Worm (Caenorhabditis elegans) whole organism, L4/young adult: ENCODE data around the gene fbxa-126.

Source experiments
- W03F9.2 ChIP-seq: fragments of 150-350 bp; optimal IDR thresholded peaks from 2 replicates; lab custom pipeline; 2014; ENCODE audit warnings: missing biosample characterization, missing genetic modification characterization
- dao-5 ChIP-seq: sonication (generic microtip); optimal IDR thresholded peaks from 2 replicates; lab custom pipeline; 2016; ENCODE audit warnings: missing genotype, missing genetic modification characterization, moderate library complexity, missing compliant biosample characterization
- him-1 ChIP-seq: sonication (generic microtip); optimal IDR thresholded peaks from 2 replicates; lab custom pipeline; 2016; ENCODE audit warnings: missing genotype, missing genetic modification reagents, missing genetic modification characterization, missing compliant biosample characterization

fbxa-126 gene

ce11 chrIV:14297058-14297457, 24.5 kb downstream of the fbxa-126 start:
- no peak for TF ChIP-seq him-1 (tag; lab: Kevin White, UChicago)
- TF ChIP-seq dao-5 (tag; lab: Kevin White, UChicago): no peak
- no peak for TF ChIP-seq W03F9.2 (tag; lab: Kevin White, UChicago)

- TF ChIP-seq him-1 (tag; lab: Kevin White, UChicago) (no peak), dao-5 (tag; lab: Kevin White, UChicago) (no peak), W03F9.2 (tag; lab: Kevin White, UChicago) (no peak)
Observed at ce11 chrIV:14295262-14295661, 26.3 kb downstream of the fbxa-126 start.

- no peak for TF ChIP-seq W03F9.2 (tag; lab: Kevin White, UChicago)
- no peak for TF ChIP-seq dao-5 (tag; lab: Kevin White, UChicago)
- TF ChIP-seq him-1 (tag; lab: Kevin White, UChicago): no peak
Observed at ce11 chrIV:14291601-14292000, 30.0 kb downstream of the fbxa-126 start, which contains the start of gene Y64G10A.7. Y64G10A.7 (plus strand) TSS chrIV:14291901.

- no peak for TF ChIP-seq W03F9.2 (tag; lab: Kevin White, UChicago)
- no peak for TF ChIP-seq him-1 (tag; lab: Kevin White, UChicago)
- no peak for TF ChIP-seq dao-5 (tag; lab: Kevin White, UChicago)
Observed at ce11 chrIV:14284920-14285319, 36.6 kb downstream of the fbxa-126 start.

- TF ChIP-seq W03F9.2 (tag; lab: Kevin White, UChicago) (no peak), him-1 (tag; lab: Kevin White, UChicago) (no peak), dao-5 (tag; lab: Kevin White, UChicago) (no peak)
Observed at ce11 chrIV:14276773-14277388, 44.7 kb downstream of the fbxa-126 start.

ce11 chrIV:14276160-14276559, 45.4 kb downstream of the fbxa-126 start, which contains the start of gene ilcr-1:
ilcr-1 (plus strand) TSS chrIV:14276460.
- TF ChIP-seq dao-5 (tag; lab: Kevin White, UChicago) (no peak), W03F9.2 (tag; lab: Kevin White, UChicago) (no peak), him-1 (tag; lab: Kevin White, UChicago) (no peak)

ce11 chrIV:14274834-14275233, 46.7 kb downstream of the fbxa-126 start:
- TF ChIP-seq W03F9.2 (tag; lab: Kevin White, UChicago) (no peak), him-1 (tag; lab: Kevin White, UChicago) (no peak), dao-5 (tag; lab: Kevin White, UChicago) (no peak)

- TF ChIP-seq W03F9.2 (tag; lab: Kevin White, UChicago) (no peak), him-1 (tag; lab: Kevin White, UChicago) (peak; percentile 72)
Observed at ce11 chrIV:14272561-14272960, 49.0 kb downstream of the fbxa-126 start.

- TF ChIP-seq dao-5 (tag; lab: Kevin White, UChicago) (no peak), W03F9.2 (tag; lab: Kevin White, UChicago) (no peak), him-1 (tag; lab: Kevin White, UChicago) (no peak)
Observed at ce11 chrIV:14269932-14270331, 51.6 kb downstream of the fbxa-126 start.
